Worm (Caenorhabditis elegans) whole organism, late embryonic: Measurements from ENCODE around the gene Y82E9BR.5.

Experiments used
- F13H6.1 ChIP-seq: sonication (generic microtip); optimal IDR thresholded peaks from 2 replicates; lab custom pipeline; 2016; ENCODE audit warnings: missing genetic modification characterization, missing compliant biosample characterization
- ama-1 ChIP-seq: fragments of 150-350 bp; optimal IDR thresholded peaks from 2 replicates; lab custom pipeline; 2014
- ceh-19 ChIP-seq: fragments of 200-800 bp; sonication (Bioruptor generic); optimal IDR thresholded peaks from 2 replicates; lab custom pipeline; 2018; ENCODE audit warnings: mild to moderate bottlenecking, missing genetic modification characterization, missing compliant biosample characterization
- ceh-22 ChIP-seq: sonication (generic microtip); optimal IDR thresholded peaks from 2 replicates; lab custom pipeline; 2017; ENCODE audit warnings: missing biosample characterization, missing genetic modification characterization
- elt-2 ChIP-seq: sonication (generic microtip); optimal IDR thresholded peaks from 2 replicates; lab custom pipeline; 2016; ENCODE audit warnings: missing genetic modification reagents, missing genetic modification characterization, missing compliant biosample characterization
- gmeb-2 ChIP-seq: sonication (generic microtip); optimal IDR thresholded peaks from 2 replicates; lab custom pipeline; 2016; ENCODE audit warnings: missing genetic modification characterization, inconsistent platforms, missing compliant biosample characterization
- pax-1 ChIP-seq: fragments of 150-350 bp; optimal IDR thresholded peaks from 2 replicates; lab custom pipeline; 2014; ENCODE audit warnings: missing biosample characterization, missing genetic modification characterization
- sox-4 ChIP-seq: sonication (generic microtip); optimal IDR thresholded peaks from 2 replicates; lab custom pipeline; 2017; ENCODE audit warnings: mild to moderate bottlenecking, missing genetic modification characterization, inconsistent platforms, missing compliant biosample characterization
- ttx-3 ChIP-seq: sonication (generic microtip); optimal IDR thresholded peaks from 2 replicates; lab custom pipeline; 2016; ENCODE audit warnings: missing genetic modification reagents, missing genetic modification characterization, missing compliant biosample characterization

DNA sequence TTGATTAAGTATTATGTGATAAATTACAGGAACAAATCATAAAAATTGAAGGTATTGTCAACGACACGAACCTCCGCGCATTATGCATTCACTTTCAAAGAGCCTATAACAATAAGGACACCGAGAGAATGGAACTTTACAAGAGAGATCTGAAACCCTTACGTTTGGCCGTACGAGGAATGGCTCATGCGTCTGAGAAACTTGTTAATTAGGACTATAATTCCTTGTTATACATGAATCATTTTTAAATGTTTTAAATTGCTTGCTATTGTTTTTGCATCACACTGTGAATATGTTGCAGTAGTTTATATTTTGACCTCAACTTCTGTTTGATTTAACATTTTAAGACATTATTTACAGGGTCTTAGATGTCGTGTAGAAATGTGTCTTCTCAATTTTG, 18.9 kb downstream of the Y82E9BR.5 start, which contains the start of gene pals-18:
- no peak for TF ChIP-seq elt-2 (tag; lab: Kevin White, UChicago)
- no peak for TF ChIP-seq ttx-3
- TF ChIP-seq ama-1: no peak
- TF ChIP-seq F13H6.1 (tag; lab: Kevin White, UChicago): no peak
- TF ChIP-seq sox-4 (tag; lab: Kevin White, UChicago): no peak
- TF ChIP-seq pax-1 (tag; lab: Kevin White, UChicago): no peak
- TF ChIP-seq ceh-19 (GFP tag; lab: Kevin White, UChicago): no peak
- TF ChIP-seq gmeb-2: no peak
- no peak for TF ChIP-seq ceh-22 (tag; lab: Kevin White, UChicago)
